Fruit fly (Drosophila melanogaster) whole organism, pupa: ENCODE measurements around the gene Shab.

Source experiments
- CG10348 ChIP-seq: fragments of 200-800 bp; sonication (Bioruptor generic); IDR thresholded peaks from 2 replicates; pipeline ENCODE4 v1.3.6; 2022; ENCODE audit warnings: missing biosample characterization, missing genetic modification characterization
- CG12605 ChIP-seq: fragments of 200-800 bp; sonication (Bioruptor generic); IDR thresholded peaks from 2 replicates; pipeline ENCODE4 v1.3.6; 2022; ENCODE audit warnings: missing biosample characterization, missing genetic modification characterization
- CG13204 ChIP-seq: fragments of 200-800 bp; sonication (Bioruptor generic); optimal IDR thresholded peaks from 2 replicates; lab custom pipeline; 2018; ENCODE audit warnings: missing biosample characterization, mild to moderate bottlenecking, missing genetic modification characterization, moderate library complexity
- CG14655 ChIP-seq: fragments of 200-800 bp; sonication (Bioruptor generic); optimal IDR thresholded peaks from 3 replicates; lab custom pipeline; 2017; ENCODE audit warnings: mild to moderate bottlenecking, missing biosample characterization, missing genetic modification reagents, missing genetic modification characterization
- CG15710 ChIP-seq: fragments of 200-800 bp; sonication (Bioruptor generic); optimal IDR thresholded peaks from 2 replicates; lab custom pipeline; 2018; ENCODE audit warnings: missing biosample characterization, mild to moderate bottlenecking, missing genetic modification characterization, moderate library complexity
- CG17806 ChIP-seq: fragments of 200-800 bp; sonication (Bioruptor generic); optimal IDR thresholded peaks from 2 replicates; lab custom pipeline; 2018; ENCODE audit warnings: missing biosample characterization, mild to moderate bottlenecking, missing genetic modification characterization, moderate library complexity
- CG32121 ChIP-seq: fragments of 200-800 bp; sonication (Bioruptor generic); IDR thresholded peaks from 2 replicates; pipeline ENCODE4 v1.3.6; 2022; ENCODE audit warnings: missing biosample characterization, missing genetic modification characterization
- CG34367 ChIP-seq: fragments of 200-800 bp; sonication (Bioruptor generic); optimal IDR thresholded peaks from 2 replicates; lab custom pipeline; 2018; ENCODE audit warnings: missing biosample characterization, mild to moderate bottlenecking, missing genetic modification characterization
- CG4496 ChIP-seq: fragments of 200-800 bp; sonication (Bioruptor generic); IDR thresholded peaks from 3 replicates; pipeline ENCODE4 v1.3.6; 2022; ENCODE audit warnings: missing biosample characterization, missing genetic modification characterization
- CG8159 ChIP-seq: fragments of 200-800 bp; sonication (Bioruptor generic); optimal IDR thresholded peaks from 3 replicates; lab custom pipeline; 2018; ENCODE audit warnings: missing biosample characterization, mild to moderate bottlenecking, missing genetic modification characterization, moderate library complexity
- CG8301 ChIP-seq: fragments of 200-800 bp; sonication (Bioruptor generic); optimal IDR thresholded peaks from 2 replicates; lab custom pipeline; 2018; ENCODE audit warnings: missing biosample characterization, mild to moderate bottlenecking, missing genetic modification characterization
- CG9948 ChIP-seq: fragments of 200-800 bp; sonication (Bioruptor generic); optimal IDR thresholded peaks from 2 replicates; lab custom pipeline; 2018; ENCODE audit warnings: missing biosample characterization, mild to moderate bottlenecking, missing genetic modification characterization, moderate library complexity
- D1 ChIP-seq: fragments of 200-800 bp; sonication (Bioruptor generic); optimal IDR thresholded peaks from 2 replicates; lab custom pipeline; 2018; ENCODE audit warnings: missing biosample characterization, mild to moderate bottlenecking, missing genetic modification characterization, moderate library complexity
- EcR ChIP-seq: fragments of 200-800 bp; sonication (Bioruptor generic); optimal IDR thresholded peaks from 3 replicates; lab custom pipeline; 2019; ENCODE audit warnings: missing biosample characterization, missing genetic modification characterization, mild to moderate bottlenecking, moderate library complexity, missing genetic modification reagents
- Ets98B ChIP-seq: fragments of 200-800 bp; sonication (Bioruptor generic); IDR thresholded peaks from 2 replicates; pipeline ENCODE4 v1.3.6; 2022; ENCODE audit warnings: missing biosample characterization, missing genetic modification characterization
- Pif1A ChIP-seq: fragments of 200-800 bp; sonication (Bioruptor generic); optimal IDR thresholded peaks from 3 replicates; lab custom pipeline; 2016; ENCODE audit warnings: missing biosample characterization, missing genetic modification characterization
- Pif1B ChIP-seq: fragments of 200-800 bp; sonication (Bioruptor generic); optimal IDR thresholded peaks from 3 replicates; lab custom pipeline; 2016; ENCODE audit warnings: missing biosample characterization, missing genetic modification characterization
- Snoo ChIP-seq: fragments of 200-800 bp; sonication (Bioruptor generic); optimal IDR thresholded peaks from 3 replicates; lab custom pipeline; 2017; ENCODE audit warnings: missing biosample characterization, mild to moderate bottlenecking, missing genetic modification characterization, inconsistent platforms
- fd96Ca ChIP-seq: fragments of 200-800 bp; sonication (Bioruptor generic); IDR thresholded peaks from 3 replicates; pipeline ENCODE4 v1.3.6; 2022; ENCODE audit warnings: missing biosample characterization, missing genetic modification characterization
- gl ChIP-seq: fragments of 200-800 bp; sonication (Bioruptor generic); optimal IDR thresholded peaks from 2 replicates; lab custom pipeline; 2018; ENCODE audit warnings: missing biosample characterization, mild to moderate bottlenecking, missing genetic modification characterization
- rn ChIP-seq: fragments of 200-800 bp; sonication (Bioruptor generic); IDR thresholded peaks from 2 replicates; pipeline ENCODE4 v1.3.6; 2022; ENCODE audit warnings: missing biosample characterization, missing genetic modification characterization

Gene Shab

dm6 chr3L:2860087-2860486, 34.7 kb upstream of the Shab start:
- TF ChIP-seq CG10348 (GFP tag; lab: Robert Waterston, UW) (no peak), CG32121 (no peak), Pif1A (GFP tag; lab: Kevin White, UChicago) (no peak), CG9948 (peak; percentile 41), CG14655 (GFP tag; lab: Kevin White, UChicago) (peak; percentile 27), Pif1B (GFP tag; lab: Kevin White, UChicago) (no peak), CG13204 (GFP tag; lab: Kevin White, UChicago) (no peak), rn (no peak), fd96Ca (GFP tag; lab: Robert Waterston, UW) (no peak), Snoo (no peak), CG34367 (tag; lab: Kevin White, UChicago) (peak; percentile 6), CG8159 (tag; lab: Kevin White, UChicago) (peak; percentile 50), EcR (GFP tag; lab: Kevin White, UChicago) (no peak), CG15710 (tag; lab: Kevin White, UChicago) (peak; percentile 41), gl (tag; lab: Kevin White, UChicago) (no peak), Ets98B (GFP tag; lab: Robert Waterston, UW) (no peak), CG8301 (peak; percentile 8), D1 (tag; lab: Kevin White, UChicago) (no peak), CG4496 (GFP tag; lab: Robert Waterston, UW) (no peak), CG17806 (tag; lab: Kevin White, UChicago) (peak; percentile 28), CG12605 (GFP tag; lab: Robert Waterston, UW) (no peak)

- peak; percentile 9 for TF ChIP-seq CG17806 (tag; lab: Kevin White, UChicago)
- TF ChIP-seq CG4496 (GFP tag; lab: Robert Waterston, UW) = 0 out of 3 replicates have a peak, but pooled peaks have one; percentile 30
- peak; percentile 42 for TF ChIP-seq CG15710 (tag; lab: Kevin White, UChicago)
- TF ChIP-seq CG14655 (GFP tag; lab: Kevin White, UChicago) = peak; percentile 10
- no peak for TF ChIP-seq EcR (GFP tag; lab: Kevin White, UChicago)
- TF ChIP-seq gl (tag; lab: Kevin White, UChicago) = no peak
- no peak for TF ChIP-seq Ets98B (GFP tag; lab: Robert Waterston, UW)
- no peak for TF ChIP-seq CG10348 (GFP tag; lab: Robert Waterston, UW)
- TF ChIP-seq CG8301 = no peak
- peak; percentile 5 for TF ChIP-seq CG13204 (GFP tag; lab: Kevin White, UChicago)
- TF ChIP-seq D1 (tag; lab: Kevin White, UChicago) = no peak
- no peak for TF ChIP-seq Pif1A (GFP tag; lab: Kevin White, UChicago)
- TF ChIP-seq CG34367 (tag; lab: Kevin White, UChicago) = peak; percentile 39
- peak; percentile 29 for TF ChIP-seq CG8159 (tag; lab: Kevin White, UChicago)
- no peak for TF ChIP-seq Pif1B (GFP tag; lab: Kevin White, UChicago)
- no peak for TF ChIP-seq CG32121
- no peak for TF ChIP-seq rn
- TF ChIP-seq CG12605 (GFP tag; lab: Robert Waterston, UW) = no peak
- peak; percentile 26 for TF ChIP-seq CG9948
- 0 out of 3 replicates have a peak, but pooled peaks have one; percentile 13 for TF ChIP-seq fd96Ca (GFP tag; lab: Robert Waterston, UW)
- TF ChIP-seq Snoo = no peak
These were observed 32.8 kb upstream of the Shab start for dm6 chr3L:2861949-2862569.

DNA sequence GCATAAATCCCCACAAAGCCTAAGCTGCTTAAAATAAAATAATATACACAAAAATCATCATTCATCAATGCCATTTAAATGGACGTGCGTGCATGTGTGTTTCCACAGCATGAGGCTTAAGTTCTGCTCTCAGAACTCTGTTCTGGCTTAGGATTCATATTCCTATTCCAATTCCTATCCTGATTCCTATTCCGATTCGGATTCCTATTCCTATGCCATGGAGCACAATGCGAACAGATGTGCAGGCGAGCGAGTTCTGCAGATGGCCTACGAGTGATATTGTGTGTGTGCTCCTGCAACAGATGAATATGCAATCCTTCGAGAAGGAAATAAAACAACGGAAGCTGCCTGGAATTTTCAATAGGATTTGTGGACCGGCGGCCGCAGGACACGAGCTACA, 30.4 kb upstream of the Shab start:
- TF ChIP-seq CG10348 (GFP tag; lab: Robert Waterston, UW) (no peak), EcR (GFP tag; lab: Kevin White, UChicago) (no peak), CG8301 (no peak), CG15710 (tag; lab: Kevin White, UChicago) (no peak), fd96Ca (GFP tag; lab: Robert Waterston, UW) (no peak), CG13204 (GFP tag; lab: Kevin White, UChicago) (no peak), Pif1B (GFP tag; lab: Kevin White, UChicago) (no peak), D1 (tag; lab: Kevin White, UChicago) (no peak), CG12605 (GFP tag; lab: Robert Waterston, UW) (no peak), CG4496 (GFP tag; lab: Robert Waterston, UW) (no peak), rn (no peak), CG8159 (tag; lab: Kevin White, UChicago) (no peak), Ets98B (GFP tag; lab: Robert Waterston, UW) (no peak), CG9948 (no peak), gl (tag; lab: Kevin White, UChicago) (no peak), CG34367 (tag; lab: Kevin White, UChicago) (no peak)
- TF ChIP-seq, all 21 proteins: peak for 0

DNA sequence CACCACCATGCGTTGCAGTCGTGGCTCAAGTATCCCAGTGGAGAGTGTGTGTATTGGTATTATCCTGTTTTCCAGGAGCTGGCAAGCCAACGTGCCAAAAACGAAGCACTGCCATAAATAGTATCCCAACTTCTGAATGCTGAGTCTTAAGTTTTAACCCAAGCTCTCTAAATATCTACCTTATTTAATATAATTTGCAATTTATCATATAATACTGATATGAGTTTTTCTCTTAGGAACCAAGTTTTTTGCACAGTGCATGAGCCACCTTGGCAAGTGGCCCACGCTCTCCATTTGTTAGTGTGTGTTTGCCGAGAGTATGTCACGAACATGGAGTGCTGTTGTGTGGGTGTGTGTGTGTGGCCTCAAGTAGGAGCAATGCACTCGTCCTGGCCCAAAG, 29.3 kb upstream of the Shab start:
- TF ChIP-seq CG10348 (GFP tag; lab: Robert Waterston, UW) (no peak), rn (no peak), Ets98B (GFP tag; lab: Robert Waterston, UW) (peak; percentile 38; the same call in 1 of the 2 replicates), CG8159 (tag; lab: Kevin White, UChicago) (peak; percentile 22), gl (tag; lab: Kevin White, UChicago) (no peak), Pif1A (GFP tag; lab: Kevin White, UChicago) (peak; percentile 28), fd96Ca (GFP tag; lab: Robert Waterston, UW) (peak; percentile 56; the same call in 2 of the 3 replicates), CG12605 (GFP tag; lab: Robert Waterston, UW) (no peak), CG9948 (peak; percentile 59), Snoo (no peak), CG34367 (tag; lab: Kevin White, UChicago) (no peak), CG32121 (no peak), CG17806 (tag; lab: Kevin White, UChicago) (peak; percentile 8), CG8301 (peak; percentile 16), CG13204 (GFP tag; lab: Kevin White, UChicago) (no peak), CG15710 (tag; lab: Kevin White, UChicago) (peak; percentile 35), Pif1B (GFP tag; lab: Kevin White, UChicago) (peak; percentile 22), D1 (tag; lab: Kevin White, UChicago) (no peak), CG4496 (GFP tag; lab: Robert Waterston, UW) (0 out of 3 replicates have a peak, but pooled peaks have one; percentile 24), CG14655 (GFP tag; lab: Kevin White, UChicago) (peak; percentile 28), EcR (GFP tag; lab: Kevin White, UChicago) (peak; percentile 29)
